Worm (Caenorhabditis elegans) whole organism, L1 larva: Measurements from ENCODE around the gene str-103.

Experiments
- lin-13 ChIP-seq: fragments of 150-350 bp; optimal IDR thresholded peaks from 2 replicates; lab custom pipeline; 2014; ENCODE audit warnings: missing biosample characterization, missing genetic modification reagents, missing genetic modification characterization
- nhr-90 ChIP-seq: sonication (generic microtip); optimal IDR thresholded peaks from 2 replicates; lab custom pipeline; 2016; ENCODE audit warnings: mild to moderate bottlenecking, missing genetic modification characterization, missing compliant biosample characterization; ENCODE audit not compliant: poor library complexity
- pqm-1 ChIP-seq: sonication (generic microtip); optimal IDR thresholded peaks from 3 replicates; lab custom pipeline; 2017; ENCODE audit warnings: missing biosample characterization, missing genetic modification characterization
- skn-1 ChIP-seq: fragments of 150-350 bp; optimal IDR thresholded peaks from 2 replicates; lab custom pipeline; 2014; ENCODE audit warnings: missing biosample characterization, missing genetic modification characterization
- swsn-7 ChIP-seq: sonication (generic microtip); optimal IDR thresholded peaks from 2 replicates; lab custom pipeline; 2016; ENCODE audit warnings: missing genetic modification characterization, missing compliant biosample characterization

DNA sequence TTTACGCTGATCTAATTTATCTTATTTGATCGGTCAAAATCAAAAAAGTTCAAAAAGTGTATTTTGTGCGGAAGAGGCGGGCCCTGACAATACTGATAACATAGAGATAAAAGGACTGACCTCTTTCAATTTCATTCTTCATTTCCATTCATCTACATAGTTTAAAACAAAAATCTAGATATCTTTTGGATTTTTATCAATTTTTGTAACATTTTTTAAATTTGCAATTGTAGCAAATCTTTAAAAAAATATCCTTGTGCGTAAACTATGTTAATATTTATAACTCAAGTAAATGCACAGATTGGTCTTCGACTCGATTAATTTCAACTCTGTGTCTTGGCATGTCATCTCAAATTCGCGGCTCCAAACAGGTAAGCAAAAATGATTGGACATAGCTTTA, 14.9 kb downstream of the str-103 start, which contains the start of gene argk-1:
- TF ChIP-seq swsn-7 (tag; lab: Kevin White, UChicago) (no peak), nhr-90 (no peak), pqm-1 (tag; lab: Kevin White, UChicago) (no peak), lin-13 (GFP tag; lab: Kevin White, UChicago) (no peak), skn-1 (no peak)
